Fruit fly (Drosophila melanogaster): ENCODE results near the gene Nf-YA.
A peak's percentile ranks its signal among the peaks of the same experiment; 100 is the strongest.

The Nf-YA gene

dm6 chr3L:9446731-9447238, 4.7 kb upstream of the Nf-YA start, which contains the start of gene CG3529:
TSS of gene CG3529 (plus strand) at chr3L:9446864.
- 0 out of 2 replicates have a peak, but pooled peaks have one; percentile 22 for TF ChIP-seq CG32121 (GFP tag; IDR thresholded peaks at IDR 0.05)
- peak; percentile 29 for TF ChIP-seq EcR (GFP tag; optimal IDR thresholded peaks at IDR 0.05)
- no peak for TF ChIP-seq CG8301 (tag; optimal IDR thresholded peaks at IDR 0.05)
- no peak for TF ChIP-seq CG14655 (GFP tag; optimal IDR thresholded peaks at IDR 0.05)
- peak; percentile 33 for TF ChIP-seq CG15710 (tag; optimal IDR thresholded peaks at IDR 0.05)
- TF ChIP-seq Ets98B (GFP tag; IDR thresholded peaks at IDR 0.05) = 0 out of 2 replicates have a peak, but pooled peaks have one; percentile 15
- TF ChIP-seq CG34367 (tag; optimal IDR thresholded peaks at IDR 0.05) = no peak
- no peak for TF ChIP-seq gl (tag; optimal IDR thresholded peaks at IDR 0.05)

dm6 chr3L:9442625-9443282, 687 bp upstream of the Nf-YA start, which contains the start of gene Srg3:
TSS of gene Srg3 (plus strand) at chr3L:9443232.
- TF ChIP-seq Ets98B (GFP tag; IDR thresholded peaks at IDR 0.05) (no peak), CG32121 (GFP tag; IDR thresholded peaks at IDR 0.05) (no peak), D1 (tag; optimal IDR thresholded peaks at IDR 0.05) (no peak), CG8301 (tag; optimal IDR thresholded peaks at IDR 0.05) (no peak), CG9948 (tag; optimal IDR thresholded peaks at IDR 0.05) (no peak), CG8159 (tag; optimal IDR thresholded peaks at IDR 0.05) (no peak), Pif1B (GFP tag; optimal IDR thresholded peaks at IDR 0.05) (no peak), CG13204 (GFP tag; optimal IDR thresholded peaks at IDR 0.05) (no peak), CG10348 (GFP tag; IDR thresholded peaks at IDR 0.05) (no peak), Snoo (tag; optimal IDR thresholded peaks at IDR 0.05) (no peak), CG12605 (GFP tag; IDR thresholded peaks at IDR 0.05) (no peak), CG17806 (tag; optimal IDR thresholded peaks at IDR 0.05) (no peak), EcR (GFP tag; optimal IDR thresholded peaks at IDR 0.05) (no peak), CG34367 (tag; optimal IDR thresholded peaks at IDR 0.05) (no peak), rn (GFP tag; IDR thresholded peaks at IDR 0.05) (no peak), Pif1A (GFP tag; optimal IDR thresholded peaks at IDR 0.05) (no peak), CG15710 (tag; optimal IDR thresholded peaks at IDR 0.05) (no peak), gl (tag; optimal IDR thresholded peaks at IDR 0.05) (no peak)

- TF ChIP-seq rn (GFP tag; IDR thresholded peaks at IDR 0.05) (no peak), CG12605 (GFP tag; IDR thresholded peaks at IDR 0.05) (no peak), CG14655 (GFP tag; optimal IDR thresholded peaks at IDR 0.05) (no peak), Ets98B (GFP tag; IDR thresholded peaks at IDR 0.05) (no peak), CG9948 (tag; optimal IDR thresholded peaks at IDR 0.05) (no peak), D1 (tag; optimal IDR thresholded peaks at IDR 0.05) (no peak), EcR (GFP tag; optimal IDR thresholded peaks at IDR 0.05) (no peak), CG17806 (tag; optimal IDR thresholded peaks at IDR 0.05) (no peak), CG10348 (GFP tag; IDR thresholded peaks at IDR 0.05) (no peak), CG34367 (tag; optimal IDR thresholded peaks at IDR 0.05) (no peak), CG15710 (tag; optimal IDR thresholded peaks at IDR 0.05) (no peak), Pif1A (GFP tag; optimal IDR thresholded peaks at IDR 0.05) (no peak), Snoo (tag; optimal IDR thresholded peaks at IDR 0.05) (no peak), gl (tag; optimal IDR thresholded peaks at IDR 0.05) (no peak), CG13204 (GFP tag; optimal IDR thresholded peaks at IDR 0.05) (no peak), CG32121 (GFP tag; IDR thresholded peaks at IDR 0.05) (no peak), CG8301 (tag; optimal IDR thresholded peaks at IDR 0.05) (no peak)
Observed at dm6 chr3L:9438858-9439257, 3.2 kb downstream of the Nf-YA start.

dm6 chr3L:9435831-9436230, 6.2 kb downstream of the Nf-YA start:
- TF ChIP-seq Pif1B (GFP tag; optimal IDR thresholded peaks at IDR 0.05) (no peak), CG8301 (tag; optimal IDR thresholded peaks at IDR 0.05) (no peak), CG13204 (GFP tag; optimal IDR thresholded peaks at IDR 0.05) (no peak), D1 (tag; optimal IDR thresholded peaks at IDR 0.05) (no peak), fd96Ca (GFP tag; IDR thresholded peaks at IDR 0.05) (no peak), gl (tag; optimal IDR thresholded peaks at IDR 0.05) (no peak), CG15710 (tag; optimal IDR thresholded peaks at IDR 0.05) (no peak), Pif1A (GFP tag; optimal IDR thresholded peaks at IDR 0.05) (no peak), CG17806 (tag; optimal IDR thresholded peaks at IDR 0.05) (no peak), CG4496 (GFP tag; IDR thresholded peaks at IDR 0.05) (no peak), CG32121 (GFP tag; IDR thresholded peaks at IDR 0.05) (no peak), CG34367 (tag; optimal IDR thresholded peaks at IDR 0.05) (no peak), CG12605 (GFP tag; IDR thresholded peaks at IDR 0.05) (no peak), CG14655 (GFP tag; optimal IDR thresholded peaks at IDR 0.05) (no peak), CG8159 (tag; optimal IDR thresholded peaks at IDR 0.05) (no peak), EcR (GFP tag; optimal IDR thresholded peaks at IDR 0.05) (no peak)

dm6 chr3L:9435315-9435714, 6.8 kb downstream of the Nf-YA start, which contains the start of gene CG42526:
TSS of gene CG42526 (minus strand) at chr3L:9435399.
- TF ChIP-seq CG9948 (tag; optimal IDR thresholded peaks at IDR 0.05) (no peak), CG34367 (tag; optimal IDR thresholded peaks at IDR 0.05) (peak; percentile 27), Ets98B (GFP tag; IDR thresholded peaks at IDR 0.05) (peak; percentile 35)

Data from whole organism, pupa.